Worm (Caenorhabditis elegans) whole organism, young adult: ENCODE measurements around the gene F58E2.2.

Experiments used
- B0035.1 ChIP-seq: sonication (generic microtip); optimal IDR thresholded peaks from 2 replicates; lab custom pipeline; 2016; ENCODE audit warnings: missing genetic modification characterization, mild to moderate bottlenecking, missing compliant biosample characterization, missing genotype, missing genetic modification reagents
- D2030.7 ChIP-seq: fragments of 200-800 bp; sonication (Bioruptor generic); IDR thresholded peaks from 2 replicates; pipeline ENCODE4 v1.3.6; 2022; ENCODE audit warnings: missing genetic modification reagents, missing genetic modification characterization, missing compliant biosample characterization
- F10E7.11 ChIP-seq: sonication (generic microtip); optimal IDR thresholded peaks from 2 replicates; lab custom pipeline; 2017; ENCODE audit warnings: mild to moderate bottlenecking, missing genetic modification characterization, moderate library complexity, missing compliant biosample characterization
- F33H1.4 ChIP-seq: fragments of 200-800 bp; sonication (Bioruptor generic); IDR thresholded peaks from 2 replicates; pipeline ENCODE4 v1.3.6; 2022; ENCODE audit warnings: missing genetic modification reagents, missing genetic modification characterization, missing compliant biosample characterization
- F37B4.10 ChIP-seq: fragments of 200-800 bp; sonication (Bioruptor generic); IDR thresholded peaks from 2 replicates; pipeline ENCODE4 v1.3.6; 2022; ENCODE audit warnings: missing genetic modification characterization, missing compliant biosample characterization
- F39B2.1 ChIP-seq: fragments of 200-800 bp; sonication (Bioruptor generic); IDR thresholded peaks from 2 replicates; pipeline ENCODE4 v1.3.6; 2022; ENCODE audit warnings: missing genetic modification reagents, missing genetic modification characterization, missing compliant biosample characterization
- F57C9.4 ChIP-seq: sonication (generic microtip); optimal IDR thresholded peaks from 2 replicates; lab custom pipeline; 2017; ENCODE audit warnings: mild to moderate bottlenecking, missing genetic modification characterization, missing compliant biosample characterization
- T26A5.8 ChIP-seq: sonication (generic microtip); optimal IDR thresholded peaks from 2 replicates; lab custom pipeline; 2016; ENCODE audit warnings: missing genetic modification characterization, missing compliant biosample characterization
- Y56A3A.18 ChIP-seq: fragments of 200-800 bp; sonication (Bioruptor generic); IDR thresholded peaks from 2 replicates; pipeline ENCODE4 v1.3.6; 2022; ENCODE audit warnings: missing genetic modification reagents, missing genetic modification characterization, missing compliant biosample characterization
- Y67H2A.10 ChIP-seq: fragments of 200-800 bp; sonication (Bioruptor generic); conservative IDR thresholded peaks from 2 replicates; pipeline ENCODE4 v1.3.6; 2022; ENCODE audit warnings: missing genetic modification reagents, missing genetic modification characterization, missing compliant biosample characterization
- bed-2 ChIP-seq: fragments of 200-800 bp; sonication (Bioruptor generic); IDR thresholded peaks from 2 replicates; pipeline ENCODE4 v1.3.6; 2022; ENCODE audit warnings: missing genetic modification reagents, missing genetic modification characterization, missing compliant biosample characterization
- ceh-40 ChIP-seq: fragments of 200-800 bp; sonication (Bioruptor generic); IDR thresholded peaks from 2 replicates; pipeline ENCODE4 v1.3.6; 2022; ENCODE audit warnings: missing genetic modification characterization, missing compliant biosample characterization
- ceh-79 ChIP-seq: sonication (generic microtip); optimal IDR thresholded peaks from 2 replicates; lab custom pipeline; 2017; ENCODE audit warnings: mild to moderate bottlenecking, missing genetic modification characterization, missing compliant biosample characterization
- ceh-91 ChIP-seq: fragments of 200-800 bp; sonication (Bioruptor generic); IDR thresholded peaks from 2 replicates; pipeline ENCODE4 v1.3.6; 2022; ENCODE audit warnings: missing genetic modification reagents, missing genetic modification characterization, missing compliant biosample characterization
- egl-18 ChIP-seq: fragments of 200-800 bp; sonication (Bioruptor generic); IDR thresholded peaks from 2 replicates; pipeline ENCODE4 v1.3.6; 2022; ENCODE audit warnings: missing genetic modification reagents, missing genetic modification characterization, missing compliant biosample characterization
- egrh-3 ChIP-seq: fragments of 200-800 bp; sonication (Bioruptor generic); IDR thresholded peaks from 2 replicates; pipeline ENCODE4 v1.3.6; 2022; ENCODE audit warnings: missing genetic modification reagents, missing genetic modification characterization, missing compliant biosample characterization
- ekl-4 ChIP-seq: fragments of 200-800 bp; sonication (Bioruptor generic); IDR thresholded peaks from 2 replicates; pipeline ENCODE4 v1.3.6; 2022; ENCODE audit warnings: missing genetic modification reagents, missing genetic modification characterization, missing compliant biosample characterization
- fkh-3 ChIP-seq: sonication (generic microtip); optimal IDR thresholded peaks from 2 replicates; lab custom pipeline; 2016; ENCODE audit warnings: mild to moderate bottlenecking, missing genetic modification characterization, missing compliant biosample characterization
- gei-17 ChIP-seq: fragments of 200-800 bp; sonication (Bioruptor generic); optimal IDR thresholded peaks from 2 replicates; lab custom pipeline; 2018; ENCODE audit warnings: mild to moderate bottlenecking, missing genetic modification characterization, missing compliant biosample characterization
- him-1 ChIP-seq: sonication (generic microtip); optimal IDR thresholded peaks from 2 replicates; lab custom pipeline; 2016; ENCODE audit warnings: missing genotype, missing genetic modification reagents, missing genetic modification characterization, missing compliant biosample characterization
- hsf-1 ChIP-seq: fragments of 200-800 bp; sonication (Bioruptor generic); IDR thresholded peaks from 2 replicates; pipeline ENCODE4 v1.3.6; 2022; ENCODE audit warnings: missing genetic modification reagents, missing genetic modification characterization, missing compliant biosample characterization
- let-607 ChIP-seq, 2 experiments: fragments of 200-800 bp in 1 of 2; sonication (Bioruptor generic) in 1 of 2; sonication (generic microtip) in 1 of 2; optimal IDR thresholded peaks; 2 replicates each; lab custom pipeline; 2016 to 2018; ENCODE audit warnings: mild to moderate bottlenecking in 2 of 2, missing compliant biosample characterization in 2 of 2, missing genetic modification characterization in 2 of 2, moderate library complexity in 2 of 2, missing genotype in 1 of 2
- lin-54 ChIP-seq: fragments of 200-800 bp; sonication (Bioruptor generic); optimal IDR thresholded peaks from 2 replicates; lab custom pipeline; 2018; ENCODE audit warnings: mild to moderate bottlenecking, missing genetic modification characterization, missing compliant biosample characterization
- lsl-1 ChIP-seq: fragments of 200-800 bp; sonication (Bioruptor generic); optimal IDR thresholded peaks from 2 replicates; lab custom pipeline; 2018; ENCODE audit warnings: mild to moderate bottlenecking, missing genetic modification characterization, moderate library complexity, missing compliant biosample characterization
- lsy-27 ChIP-seq: sonication (generic microtip); optimal IDR thresholded peaks from 2 replicates; lab custom pipeline; 2017; ENCODE audit warnings: missing genetic modification characterization, mild to moderate bottlenecking, missing compliant biosample characterization, antibody characterized with exemption, missing genotype, borderline replicate concordance; ENCODE audit not compliant: insufficient read depth
- madf-6 ChIP-seq: fragments of 200-800 bp; sonication (Bioruptor generic); IDR thresholded peaks from 2 replicates; pipeline ENCODE4 v1.3.6; 2022; ENCODE audit warnings: missing genetic modification reagents, missing genetic modification characterization, missing compliant biosample characterization
- madf-8 ChIP-seq: fragments of 200-800 bp; sonication (Bioruptor generic); conservative IDR thresholded peaks from 2 replicates; pipeline ENCODE4 v1.3.6; 2022; ENCODE audit warnings: missing genetic modification reagents, missing genetic modification characterization, missing compliant biosample characterization
- mcd-1 ChIP-seq: fragments of 200-800 bp; sonication (Bioruptor generic); IDR thresholded peaks from 2 replicates; pipeline ENCODE4 v1.3.6; 2022; ENCODE audit warnings: missing genetic modification reagents, missing genetic modification characterization, missing compliant biosample characterization
- mel-28 ChIP-seq: sonication (generic microtip); optimal IDR thresholded peaks from 2 replicates; lab custom pipeline; 2016; ENCODE audit warnings: borderline replicate concordance, mild to moderate bottlenecking, missing genetic modification characterization, missing compliant biosample characterization
- mxl-1 ChIP-seq: sonication (generic microtip); optimal IDR thresholded peaks from 2 replicates; lab custom pipeline; 2016; ENCODE audit warnings: missing genetic modification characterization, missing compliant biosample characterization
- nfya-1 ChIP-seq: sonication (generic microtip); optimal IDR thresholded peaks from 2 replicates; lab custom pipeline; 2017; ENCODE audit warnings: antibody characterized with exemption, missing compliant biosample characterization, missing genetic modification characterization, borderline replicate concordance; ENCODE audit not compliant: insufficient read depth
- nfya-2 ChIP-seq: fragments of 200-800 bp; sonication (Bioruptor generic); IDR thresholded peaks from 2 replicates; pipeline ENCODE4 v1.3.6; 2022; ENCODE audit warnings: missing genetic modification reagents, missing genetic modification characterization, missing compliant biosample characterization
- nhr-120 ChIP-seq: fragments of 200-800 bp; sonication (Bioruptor generic); IDR thresholded peaks from 2 replicates; pipeline ENCODE4 v1.3.6; 2022; ENCODE audit warnings: missing genetic modification characterization, missing compliant biosample characterization
- nhr-27 ChIP-seq: fragments of 200-800 bp; sonication (Bioruptor generic); optimal IDR thresholded peaks from 2 replicates; lab custom pipeline; 2018; ENCODE audit warnings: mild to moderate bottlenecking, missing genetic modification characterization, moderate library complexity, missing compliant biosample characterization
- rec-8 ChIP-seq, 2 experiments: sonication (generic microtip); optimal IDR thresholded peaks; 2 replicates each; lab custom pipeline; 2016; ENCODE audit warnings: mild to moderate bottlenecking in 2 of 2, missing genetic modification characterization in 2 of 2, missing genetic modification reagents in 2 of 2, missing genotype in 2 of 2, missing biosample characterization in 1 of 2, missing compliant biosample characterization in 1 of 2, moderate library complexity in 1 of 2
- rpc-1 ChIP-seq, 2 experiments: fragments of 150-350 bp in 1 of 2; sonication (generic microtip) in 1 of 2; optimal IDR thresholded peaks; 2 replicates each; lab custom pipeline; 2014 to 2018; ENCODE audit warnings: missing biosample characterization in 1 of 2, missing genetic modification characterization in 1 of 2, missing genetic modification reagents in 1 of 2, missing genotype in 1 of 2
- snpc-1.1 ChIP-seq: sonication (generic microtip); optimal IDR thresholded peaks from 2 replicates; lab custom pipeline; 2017; ENCODE audit warnings: missing genetic modification characterization, mild to moderate bottlenecking, missing compliant biosample characterization, antibody characterized with exemption, moderate library complexity, missing genotype, missing genetic modification reagents; ENCODE audit not compliant: insufficient read depth
- snpc-1.3 ChIP-seq: sonication (generic microtip); optimal IDR thresholded peaks from 2 replicates; lab custom pipeline; 2017; ENCODE audit warnings: missing genetic modification characterization, mild to moderate bottlenecking, missing compliant biosample characterization, antibody characterized with exemption, moderate library complexity, missing genotype, missing genetic modification reagents; ENCODE audit not compliant: insufficient read depth
- snpc-3.4 ChIP-seq: sonication (generic microtip); optimal IDR thresholded peaks from 2 replicates; lab custom pipeline; 2017; ENCODE audit warnings: missing genetic modification characterization, mild to moderate bottlenecking, missing compliant biosample characterization, antibody characterized with exemption, moderate library complexity, missing genotype, missing genetic modification reagents
- tlf-1 ChIP-seq: fragments of 200-800 bp; sonication (Bioruptor generic); optimal IDR thresholded peaks from 2 replicates; lab custom pipeline; 2018; ENCODE audit warnings: mild to moderate bottlenecking, missing genetic modification characterization, missing compliant biosample characterization
- unc-130 ChIP-seq: sonication (generic microtip); optimal IDR thresholded peaks from 2 replicates; lab custom pipeline; 2016; ENCODE audit warnings: missing genetic modification reagents, missing genetic modification characterization, missing compliant biosample characterization
- xnd-1 ChIP-seq: sonication (generic microtip); optimal IDR thresholded peaks from 2 replicates; lab custom pipeline; 2016; ENCODE audit warnings: missing genotype, missing genetic modification reagents, missing genetic modification characterization, missing compliant biosample characterization
- ztf-18 ChIP-seq: sonication (generic microtip); optimal IDR thresholded peaks from 2 replicates; lab custom pipeline; 2016; ENCODE audit warnings: missing genotype, mild to moderate bottlenecking, missing genetic modification characterization, missing compliant biosample characterization
- ztf-22 ChIP-seq: fragments of 200-800 bp; sonication (Bioruptor generic); optimal IDR thresholded peaks from 2 replicates; lab custom pipeline; 2018; ENCODE audit warnings: mild to moderate bottlenecking, missing genetic modification characterization, moderate library complexity, missing compliant biosample characterization
- ztf-28 ChIP-seq: fragments of 200-800 bp; sonication (Bioruptor generic); IDR thresholded peaks from 2 replicates; pipeline ENCODE4 v1.3.6; 2022; ENCODE audit warnings: missing genetic modification reagents, missing genetic modification characterization, missing compliant biosample characterization
- ztf-3 ChIP-seq: fragments of 200-800 bp; sonication (Bioruptor generic); optimal IDR thresholded peaks from 2 replicates; lab custom pipeline; 2018; ENCODE audit warnings: mild to moderate bottlenecking, missing genetic modification characterization, missing compliant biosample characterization
- ztf-6 ChIP-seq: fragments of 200-800 bp; sonication (Bioruptor generic); IDR thresholded peaks from 2 replicates; pipeline ENCODE4 v1.3.6; 2022; ENCODE audit warnings: missing genetic modification reagents, missing genetic modification characterization, missing compliant biosample characterization

F58E2.2 gene

ce11 chrIV:3516586-3516985, 46.7 kb downstream of the F58E2.2 start, which contains the start of gene unc-33:
Gene unc-33 (plus strand): TSS chrIV:3516886.
- TF ChIP-seq D2030.7 (GFP tag; lab: Robert Waterston, UW), result no peak
- TF ChIP-seq mxl-1 (tag; lab: Kevin White, UChicago), result no peak
- TF ChIP-seq ztf-22, result no peak
- TF ChIP-seq Y67H2A.10 (GFP tag; lab: Robert Waterston, UW), result no peak
- no peak for TF ChIP-seq hsf-1
- no peak for TF ChIP-seq ceh-91 (GFP tag; lab: Robert Waterston, UW)
- TF ChIP-seq mcd-1, result no peak
- no peak for TF ChIP-seq ztf-28 (GFP tag; lab: Robert Waterston, UW)
- TF ChIP-seq gei-17 (GFP tag; lab: Kevin White, UChicago), result no peak
- TF ChIP-seq him-1 (tag; lab: Kevin White, UChicago), result no peak
- no peak for TF ChIP-seq snpc-3.4 (tag; lab: Kevin White, UChicago)
- no peak for TF ChIP-seq let-607 (tag; optimal IDR thresholded peaks at IDR 0.05; lab: Kevin White, UChicago)
- no peak for TF ChIP-seq B0035.1
- TF ChIP-seq tlf-1, result no peak
- TF ChIP-seq F37B4.10 (GFP tag; lab: Robert Waterston, UW), result no peak
- no peak for TF ChIP-seq lsy-27 (tag; lab: Kevin White, UChicago)

- peak; percentile 96 for TF ChIP-seq lsl-1 (GFP tag; lab: Kevin White, UChicago)
- no peak for TF ChIP-seq bed-2 (GFP tag; lab: Robert Waterston, UW)
- no peak for TF ChIP-seq egl-18 (GFP tag; lab: Robert Waterston, UW)
- TF ChIP-seq ztf-18 (tag; lab: Kevin White, UChicago), result no peak
- no peak for TF ChIP-seq rpc-1 (optimal IDR thresholded peaks at IDR 0.05; lab: Kevin White, UChicago)
- TF ChIP-seq rpc-1 (tag; optimal IDR thresholded peaks at IDR 0.05; lab: Kevin White, UChicago), result no peak
- TF ChIP-seq ceh-91 (GFP tag; lab: Robert Waterston, UW), result 0 out of 2 replicates have a peak, but pooled peaks have one; percentile 24
- TF ChIP-seq mel-28 (tag; lab: Kevin White, UChicago), result no peak
- TF ChIP-seq nfya-1, result no peak
- peak; percentile 21 for TF ChIP-seq lin-54 (GFP tag; lab: Kevin White, UChicago)
- no peak for TF ChIP-seq ztf-6
- no peak for TF ChIP-seq Y56A3A.18 (GFP tag; lab: Robert Waterston, UW)
- no peak for TF ChIP-seq nfya-2
- TF ChIP-seq madf-6 (GFP tag; lab: Robert Waterston, UW), result peak; percentile 83
- TF ChIP-seq F57C9.4 (tag; lab: Kevin White, UChicago), result no peak
- TF ChIP-seq F33H1.4, result peak; percentile 88
- no peak for TF ChIP-seq T26A5.8
- TF ChIP-seq nhr-27 (tag; lab: Kevin White, UChicago), result no peak
- TF ChIP-seq egrh-3 (GFP tag; lab: Robert Waterston, UW), result no peak
- TF ChIP-seq snpc-1.1, result peak; percentile 43
- TF ChIP-seq ekl-4, result no peak
- peak; percentile 56 for TF ChIP-seq snpc-1.3 (tag; lab: Kevin White, UChicago)
- no peak for TF ChIP-seq ceh-79 (tag; lab: Kevin White, UChicago)
- TF ChIP-seq F10E7.11 (tag; lab: Kevin White, UChicago), result no peak
- TF ChIP-seq ceh-40 (GFP tag; lab: Robert Waterston, UW), result no peak
- no peak for TF ChIP-seq nhr-120 (GFP tag; lab: Robert Waterston, UW)
- TF ChIP-seq ztf-3 (GFP tag; lab: Kevin White, UChicago), result no peak
- TF ChIP-seq rec-8 (tag; optimal IDR thresholded peaks at IDR 0.05; lab: Kevin White, UChicago), result no peak
- no peak for TF ChIP-seq F39B2.1 (GFP tag; lab: Robert Waterston, UW)
- TF ChIP-seq xnd-1 (tag; lab: Kevin White, UChicago), result peak; percentile 84
- TF ChIP-seq madf-8 (GFP tag; lab: Robert Waterston, UW), result peak; percentile 53; the same call in 1 of the 2 replicates
- no peak for TF ChIP-seq fkh-3 (tag; lab: Kevin White, UChicago)
- no peak for TF ChIP-seq unc-130 (GFP tag; lab: Kevin White, UChicago)
Observed at ce11 chrIV:3517582-3517981, 47.7 kb downstream of the F58E2.2 start.
